Fruit fly (Drosophila melanogaster) whole organism, embryonic: ENCODE results near the gene Cpr64Ad.

Experiments used
- ATbp ChIP-seq: fragments of 200-800 bp; sonication (Bioruptor generic); optimal IDR thresholded peaks from 2 replicates; lab custom pipeline; 2017; ENCODE audit warnings: missing biosample characterization, mild to moderate bottlenecking, missing genetic modification characterization, missing genetic modification reagents
- B-H2 ChIP-seq: fragments of 200-800 bp; sonication (Bioruptor generic); optimal IDR thresholded peaks from 2 replicates; lab custom pipeline; 2018; ENCODE audit warnings: missing biosample characterization, mild to moderate bottlenecking, missing genetic modification characterization
- Bgb ChIP-seq: fragments of 200-800 bp; sonication (Bioruptor generic); IDR thresholded peaks from 2 replicates; pipeline ENCODE4 v1.3.6; 2022; ENCODE audit warnings: missing biosample characterization, missing genetic modification characterization; ENCODE audit not compliant: partially characterized antibody
- BtbVII ChIP-seq: fragments of 200-800 bp; sonication (Bioruptor generic); optimal IDR thresholded peaks from 3 replicates; lab custom pipeline; 2017; ENCODE audit warnings: missing biosample characterization, mild to moderate bottlenecking, missing genetic modification characterization
- CG10543 ChIP-seq: fragments of 200-800 bp; sonication (Bioruptor generic); optimal IDR thresholded peaks from 3 replicates; lab custom pipeline; 2017; ENCODE audit warnings: missing biosample characterization, mild to moderate bottlenecking, missing genetic modification characterization, moderate library complexity
- CG12071 ChIP-seq: fragments of 200-800 bp; sonication (Bioruptor generic); optimal IDR thresholded peaks from 3 replicates; lab custom pipeline; 2018; ENCODE audit warnings: missing biosample characterization, mild to moderate bottlenecking, missing genetic modification characterization
- CG12219 ChIP-seq: fragments of 200-800 bp; sonication (Bioruptor generic); optimal IDR thresholded peaks from 3 replicates; lab custom pipeline; 2018; ENCODE audit warnings: missing biosample characterization, mild to moderate bottlenecking, missing genetic modification characterization
- CG16815 ChIP-seq: fragments of 200-800 bp; sonication (Bioruptor generic); optimal IDR thresholded peaks from 3 replicates; lab custom pipeline; 2017; ENCODE audit warnings: missing biosample characterization, mild to moderate bottlenecking, missing genetic modification characterization
- CG18599 ChIP-seq: fragments of 200-800 bp; sonication (Bioruptor generic); optimal IDR thresholded peaks from 3 replicates; lab custom pipeline; 2017; ENCODE audit warnings: missing biosample characterization, missing genetic modification characterization, mild to moderate bottlenecking, moderate library complexity, missing genetic modification reagents
- CG2875 ChIP-seq: fragments of 200-800 bp; sonication (Bioruptor generic); optimal IDR thresholded peaks from 2 replicates; lab custom pipeline; 2017; ENCODE audit warnings: missing biosample characterization, mild to moderate bottlenecking, missing genetic modification characterization, missing genetic modification reagents
- CG32772 ChIP-seq: fragments of 200-800 bp; sonication (Bioruptor generic); IDR thresholded peaks from 2 replicates; pipeline ENCODE4 v1.3.6; 2022; ENCODE audit warnings: missing biosample characterization, missing genetic modification characterization
- CG5180 ChIP-seq: fragments of 200-800 bp; sonication (Bioruptor generic); optimal IDR thresholded peaks from 3 replicates; lab custom pipeline; 2017; ENCODE audit warnings: missing biosample characterization, missing genetic modification characterization, mild to moderate bottlenecking, moderate library complexity, missing genetic modification reagents
- CG7987 ChIP-seq: fragments of 200-800 bp; sonication (Bioruptor generic); optimal IDR thresholded peaks from 2 replicates; lab custom pipeline; 2018; ENCODE audit warnings: missing biosample characterization, mild to moderate bottlenecking, missing genetic modification characterization, moderate library complexity
- CG9437 ChIP-seq: fragments of 200-800 bp; sonication (Bioruptor generic); optimal IDR thresholded peaks from 2 replicates; lab custom pipeline; 2018; ENCODE audit warnings: missing biosample characterization, mild to moderate bottlenecking, missing genetic modification characterization
- CG9727 ChIP-seq: fragments of 200-800 bp; sonication (Bioruptor generic); optimal IDR thresholded peaks from 3 replicates; lab custom pipeline; 2017; ENCODE audit warnings: missing biosample characterization, mild to moderate bottlenecking, missing genetic modification characterization
- Deaf1 ChIP-seq: fragments of 200-800 bp; optimal IDR thresholded peaks from 3 replicates; lab custom pipeline; 2019; ENCODE audit warnings: missing biosample characterization, mild to moderate bottlenecking, missing genetic modification characterization, moderate library complexity
- Drgx ChIP-seq: fragments of 200-800 bp; sonication (Bioruptor generic); IDR thresholded peaks from 2 replicates; pipeline ENCODE4 v1.3.6; 2022; ENCODE audit warnings: missing biosample characterization, missing genetic modification characterization
- HLHmδ ChIP-seq: fragments of 200-800 bp; sonication (Bioruptor generic); optimal IDR thresholded peaks from 2 replicates; lab custom pipeline; 2018; ENCODE audit warnings: missing biosample characterization, mild to moderate bottlenecking, missing genetic modification characterization, moderate library complexity
- Hmr ChIP-seq: fragments of 200-800 bp; sonication (Bioruptor generic); optimal IDR thresholded peaks from 3 replicates; lab custom pipeline; 2017; ENCODE audit warnings: mild to moderate bottlenecking, missing biosample characterization, missing genetic modification reagents, missing genetic modification characterization
- Hr78 ChIP-seq, 2 experiments: fragments of 200-800 bp in 1 of 2; fragments of >200 bp in 1 of 2; sonication (Bioruptor generic) in 1 of 2; optimal IDR thresholded peaks; 2 replicates each; lab custom pipeline; 2017 to 2019; ENCODE audit warnings: missing biosample characterization in 2 of 2, missing genetic modification characterization in 2 of 2, mild to moderate bottlenecking in 1 of 2, moderate library complexity in 1 of 2
- Jarid2 ChIP-seq: fragments of 200-800 bp; sonication (Bioruptor generic); optimal IDR thresholded peaks from 3 replicates; lab custom pipeline; 2017; ENCODE audit warnings: mild to moderate bottlenecking, missing biosample characterization, missing genetic modification reagents, missing genetic modification characterization
- Kr ChIP-seq: fragments of 200-800 bp; sonication (Bioruptor generic); optimal IDR thresholded peaks from 2 replicates; lab custom pipeline; 2017; ENCODE audit warnings: missing biosample characterization, mild to moderate bottlenecking, missing genetic modification characterization
- MBD-R2 ChIP-seq: fragments of 200-800 bp; sonication (Bioruptor generic); IDR thresholded peaks from 2 replicates; pipeline ENCODE4 v1.3.6; 2022; ENCODE audit warnings: missing biosample characterization, missing genetic modification characterization
- NC2β ChIP-seq: fragments of 200-800 bp; sonication (Bioruptor generic); optimal IDR thresholded peaks from 2 replicates; lab custom pipeline; 2016; ENCODE audit warnings: missing biosample characterization, missing genetic modification characterization
- Opbp ChIP-seq: fragments of 200-800 bp; sonication (Bioruptor generic); IDR thresholded peaks from 3 replicates; pipeline ENCODE4 v1.3.6; 2022; ENCODE audit warnings: missing biosample characterization, missing genetic modification characterization; ENCODE audit not compliant: partially characterized antibody
- Pdp1 ChIP-seq, 2 experiments: fragments of 200-800 bp; sonication (Bioruptor generic); optimal IDR thresholded peaks; 3 replicates each; lab custom pipeline; 2016; ENCODE audit warnings: missing biosample characterization in 2 of 2, missing genetic modification characterization in 2 of 2, mild to moderate bottlenecking in 1 of 2, moderate library complexity in 1 of 2
- ase ChIP-seq: fragments of 200-800 bp; sonication (Bioruptor generic); IDR thresholded peaks from 3 replicates; pipeline ENCODE4 v1.3.6; 2022; ENCODE audit warnings: missing biosample characterization, missing genetic modification characterization
- chinmo ChIP-seq: fragments of 200-800 bp; sonication (Bioruptor generic); IDR thresholded peaks from 4 replicates; pipeline ENCODE4 v1.3.6; 2022; ENCODE audit warnings: missing biosample characterization, missing genetic modification characterization; ENCODE audit not compliant: partially characterized antibody
- ci ChIP-seq: fragments of 200-800 bp; sonication (Bioruptor generic); IDR thresholded peaks from 3 replicates; pipeline ENCODE4 v1.3.6; 2022; ENCODE audit warnings: missing biosample characterization, missing genetic modification characterization
- crol ChIP-seq: fragments of 200-800 bp; sonication (Bioruptor generic); IDR thresholded peaks from 2 replicates; pipeline ENCODE4 v1.3.6; 2022; ENCODE audit warnings: missing biosample characterization, missing genetic modification characterization
- exex ChIP-seq: fragments of 200-800 bp; sonication (Bioruptor generic); optimal IDR thresholded peaks from 4 replicates; lab custom pipeline; 2018; ENCODE audit warnings: missing biosample characterization, mild to moderate bottlenecking, missing genetic modification characterization, moderate library complexity
- fd64A ChIP-seq: fragments of 200-800 bp; sonication (Bioruptor generic); optimal IDR thresholded peaks from 3 replicates; lab custom pipeline; 2018; ENCODE audit warnings: missing biosample characterization, mild to moderate bottlenecking, missing genetic modification characterization
- gce ChIP-seq: fragments of 200-800 bp; sonication (Bioruptor generic); IDR thresholded peaks from 3 replicates; pipeline ENCODE4 v1.3.6; 2022; ENCODE audit warnings: missing biosample characterization, missing genetic modification characterization
- gcm ChIP-seq: fragments of 200-800 bp; sonication (Bioruptor generic); optimal IDR thresholded peaks from 2 replicates; lab custom pipeline; 2019; ENCODE audit warnings: missing biosample characterization, mild to moderate bottlenecking, missing genetic modification characterization, moderate library complexity
- gt ChIP-seq: fragments of 200-800 bp; sonication (Bioruptor generic); IDR thresholded peaks from 2 replicates; pipeline ENCODE4 v1.3.6; 2022; ENCODE audit warnings: missing biosample characterization, missing genetic modification characterization
- inv ChIP-seq: fragments of 200-800 bp; sonication (Bioruptor generic); IDR thresholded peaks from 2 replicates; pipeline ENCODE4 v1.3.6; 2022; ENCODE audit warnings: missing biosample characterization, missing genetic modification characterization; ENCODE audit not compliant: partially characterized antibody
- mirr ChIP-seq: fragments of 200-800 bp; sonication (Bioruptor generic); optimal IDR thresholded peaks from 3 replicates; lab custom pipeline; 2018; ENCODE audit warnings: missing biosample characterization, mild to moderate bottlenecking, missing genetic modification characterization
- oc ChIP-seq: fragments of 200-800 bp; sonication (Bioruptor generic); optimal IDR thresholded peaks from 2 replicates; lab custom pipeline; 2018; ENCODE audit warnings: missing biosample characterization, mild to moderate bottlenecking, missing genetic modification characterization, moderate library complexity
- org-1 ChIP-seq: fragments of 200-800 bp; sonication (Bioruptor generic); optimal IDR thresholded peaks from 2 replicates; lab custom pipeline; 2017; ENCODE audit warnings: missing biosample characterization, missing genetic modification characterization
- pan ChIP-seq, 4 experiments: fragments of >200 bp in 3 of 4; fragments of 200-800 bp in 1 of 4; sonication (Bioruptor generic) in 1 of 4; optimal IDR thresholded peaks in 3 of 4; IDR thresholded peaks in 1 of 4; 2 replicates each; pipeline versions ENCODE4 v1.3.6 to Lab custom; 2017 to 2022; ENCODE audit warnings: missing biosample characterization in 2 of 4, missing genetic modification characterization in 2 of 4, mixed read lengths in 1 of 4
- sd ChIP-seq: fragments of 200-800 bp; sonication (Bioruptor generic); optimal IDR thresholded peaks from 3 replicates; lab custom pipeline; 2018; ENCODE audit warnings: missing biosample characterization, mild to moderate bottlenecking, missing genetic modification characterization, moderate library complexity
- toy ChIP-seq: fragments of 200-800 bp; sonication (Bioruptor generic); IDR thresholded peaks from 2 replicates; pipeline ENCODE4 v1.3.6; 2022; ENCODE audit warnings: missing biosample characterization, missing genetic modification characterization
- trem ChIP-seq: fragments of 200-800 bp; optimal IDR thresholded peaks from 3 replicates; lab custom pipeline; 2019; ENCODE audit warnings: missing biosample characterization, mild to moderate bottlenecking, missing genetic modification characterization, moderate library complexity
- twi ChIP-seq: fragments of 200-800 bp; optimal IDR thresholded peaks from 2 replicates; lab custom pipeline; 2019; ENCODE audit warnings: missing biosample characterization, mild to moderate bottlenecking, missing genetic modification characterization, moderate library complexity
- vvl ChIP-seq: fragments of 200-800 bp; sonication (Bioruptor generic); IDR thresholded peaks from 2 replicates; pipeline ENCODE4 v1.3.6; 2022; ENCODE audit warnings: missing biosample characterization, missing genetic modification characterization

The Cpr64Ad gene

DNA sequence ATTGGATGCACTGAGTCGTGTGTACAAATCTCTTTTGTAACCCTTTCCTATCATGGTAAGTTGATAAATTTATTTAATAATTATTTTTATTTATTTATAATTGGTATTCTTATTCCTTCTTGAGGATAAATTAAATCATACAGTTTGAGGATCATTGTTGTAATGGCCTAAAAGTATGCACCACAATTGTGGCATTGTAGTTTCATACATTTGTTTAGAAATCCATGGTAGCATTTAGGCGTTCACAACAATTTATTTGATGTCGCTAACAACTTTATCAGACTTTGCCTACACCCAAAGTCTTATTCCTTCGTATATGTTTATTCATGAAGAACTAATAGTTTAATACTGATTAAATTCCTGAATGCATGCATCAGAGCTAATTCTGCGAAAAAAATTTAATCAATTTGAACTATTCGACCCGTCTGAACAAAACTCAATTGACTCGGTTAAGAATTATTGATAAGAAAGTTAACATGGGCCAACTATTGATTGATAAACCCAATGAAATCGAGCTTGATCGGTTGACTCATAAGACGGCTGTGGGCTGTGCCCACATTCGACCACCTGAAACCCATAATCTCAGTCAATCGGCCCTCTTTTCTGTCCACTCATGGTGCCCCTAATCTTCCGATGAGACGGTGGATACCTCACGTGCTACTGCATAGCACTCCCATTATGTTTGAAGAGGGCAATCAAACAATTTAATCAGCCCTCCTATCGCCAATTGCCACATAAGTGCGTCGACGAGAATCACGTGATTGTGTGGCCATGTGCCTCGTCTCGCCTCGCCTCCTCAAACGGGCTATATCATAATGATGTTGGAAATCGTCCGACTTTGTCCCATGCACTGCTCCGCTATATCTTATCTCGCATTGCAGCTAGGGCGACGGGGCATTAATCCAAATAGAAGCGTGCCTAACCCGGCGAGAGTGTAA, 4.4 kb downstream of the Cpr64Ad start (continued):
- no peak for TF ChIP-seq trem
- TF ChIP-seq Jarid2 (GFP tag; lab: Kevin White, UChicago): no peak
- TF ChIP-seq Hmr (GFP tag; lab: Kevin White, UChicago): peak; percentile 6
- TF ChIP-seq CG12219 (GFP tag; lab: Kevin White, UChicago): peak; percentile 22
- TF ChIP-seq crol (GFP tag; lab: Robert Waterston, UW): peak; percentile 60
- no peak for TF ChIP-seq gt
- no peak for TF ChIP-seq ase (GFP tag; lab: Robert Waterston, UW)
- TF ChIP-seq B-H2 (GFP tag; lab: Kevin White, UChicago): no peak
- TF ChIP-seq org-1 (GFP tag; lab: Kevin White, UChicago): peak; percentile 39
- 0 out of 2 replicates have a peak, but pooled peaks have one; percentile 17 for TF ChIP-seq toy (GFP tag; lab: Robert Waterston, UW)
- peak; percentile 99 for TF ChIP-seq exex (tag; lab: Kevin White, UChicago)
- TF ChIP-seq CG9437: no peak
- TF ChIP-seq ATbp (GFP tag; lab: Kevin White, UChicago): peak; percentile 14
- TF ChIP-seq CG16815 (GFP tag; lab: Kevin White, UChicago): no peak
- TF ChIP-seq Opbp (GFP tag; lab: Robert Waterston, UW): no peak
- TF ChIP-seq pan (optimal IDR thresholded peaks at IDR 0.05; lab: Kevin White, UChicago): no peak
- no peak for TF ChIP-seq pan (GFP tag; optimal IDR thresholded peaks at IDR 0.05 in 1 of 2, IDR thresholded peaks at IDR 0.05 in 1 of 2)
- TF ChIP-seq ci (GFP tag; lab: Robert Waterston, UW): peak; percentile 37; the same call in 1 of the 3 replicates
- peak; percentile 30 for TF ChIP-seq CG2875 (GFP tag; lab: Kevin White, UChicago)
- no peak for TF ChIP-seq inv (GFP tag; lab: Robert Waterston, UW)
- peak; percentile 33 for TF ChIP-seq CG12071
- TF ChIP-seq Hr78 (GFP tag; optimal IDR thresholded peaks at IDR 0.05; lab: Kevin White, UChicago): peak in 1 of 2 experiments; percentile 95
- peak; percentile 18 for TF ChIP-seq HLHmδ
- no peak for TF ChIP-seq gcm (GFP tag; lab: Kevin White, UChicago)
- peak; percentile 34 for TF ChIP-seq CG9727 (GFP tag; lab: Kevin White, UChicago)
- peak; percentile 20 for TF ChIP-seq fd64A
- TF ChIP-seq gce (GFP tag; lab: Robert Waterston, UW): no peak
- TF ChIP-seq Pdp1 (GFP tag; optimal IDR thresholded peaks at IDR 0.05; lab: Kevin White, UChicago): peak in 1 of 2 experiments; percentile 35
- 0 out of 2 replicates have a peak, but pooled peaks have one; percentile 11 for TF ChIP-seq MBD-R2 (GFP tag; lab: Robert Waterston, UW)
- TF ChIP-seq Deaf1 (tag; lab: Kevin White, UChicago): peak; percentile 7
- peak; percentile 90 for TF ChIP-seq sd (tag; lab: Kevin White, UChicago)
- TF ChIP-seq twi: peak; percentile 17
- peak; percentile 13 for TF ChIP-seq oc (tag; lab: Kevin White, UChicago)
- TF ChIP-seq Drgx: peak; percentile 28; the same call in 1 of the 2 replicates
- TF ChIP-seq CG32772 (GFP tag; lab: Robert Waterston, UW): peak; percentile 29; the same call in 1 of the 2 replicates
- peak; percentile 15; the same call in 1 of the 2 replicates for TF ChIP-seq vvl (GFP tag; lab: Robert Waterston, UW)
- peak; percentile 92 for TF ChIP-seq CG7987 (GFP tag; lab: Kevin White, UChicago)
- peak; percentile 24 for TF ChIP-seq CG18599 (GFP tag; lab: Kevin White, UChicago)
- TF ChIP-seq chinmo (GFP tag; lab: Robert Waterston, UW): 0 out of 4 replicates have a peak, but pooled peaks have one; percentile 67
- peak; percentile 84 for TF ChIP-seq mirr (GFP tag; lab: Kevin White, UChicago)
- TF ChIP-seq CG5180 (GFP tag; lab: Kevin White, UChicago): peak; percentile 42
- TF ChIP-seq CG10543 (GFP tag; lab: Kevin White, UChicago): peak; percentile 70
- TF ChIP-seq Kr (GFP tag; lab: Kevin White, UChicago): peak; percentile 16
- peak; percentile 22 for TF ChIP-seq BtbVII
- no peak for TF ChIP-seq NC2β
- no peak; the same call in 1 of the 2 replicates for TF ChIP-seq Bgb (GFP tag; lab: Robert Waterston, UW)
